Fruit fly (Drosophila melanogaster): ENCODE data around the gene Drak.
A peak's percentile ranks its signal among the peaks of the same experiment; 100 is the strongest.

Drak gene

DNA sequence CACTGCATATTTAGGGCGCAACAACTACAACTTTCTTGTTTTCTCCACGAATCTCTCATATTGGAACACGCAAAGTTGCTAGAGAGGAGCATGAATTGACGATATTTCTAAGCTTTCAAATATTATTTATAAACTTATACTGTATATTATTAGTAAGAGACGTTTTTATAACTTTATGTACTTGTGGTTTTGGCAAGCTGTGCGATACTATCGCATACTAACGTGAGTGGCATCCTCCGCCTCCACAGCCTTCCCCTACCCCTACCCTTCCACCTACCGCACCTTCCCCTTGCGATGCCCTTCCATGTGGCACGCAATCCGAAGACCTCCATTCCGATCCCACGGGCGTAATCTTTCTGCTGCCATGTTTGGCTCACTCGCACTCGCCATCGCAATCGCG is 24.6 kb upstream of the Drak start (continued):
- TF ChIP-seq CG11093 (GFP tag; IDR thresholded peaks at IDR 0.05) (no peak; the same call in 2 of the 3 replicates), oc (tag; optimal IDR thresholded peaks at IDR 0.05) (no peak), CG17568 (GFP tag; optimal IDR thresholded peaks at IDR 0.05) (no peak), slbo (GFP tag; IDR thresholded peaks at IDR 0.05) (peak; percentile 56), zfh2 (GFP tag; optimal IDR thresholded peaks at IDR 0.05) (no peak), Sry-δ (GFP tag; optimal IDR thresholded peaks at IDR 0.05) (no peak), pzg (GFP tag; optimal IDR thresholded peaks at IDR 0.05) (no peak), twi (tag; optimal IDR thresholded peaks at IDR 0.05) (no peak), slou (GFP tag; optimal IDR thresholded peaks at IDR 0.05) (no peak), CG17385 (GFP tag; optimal IDR thresholded peaks at IDR 0.05) (no peak), peb (GFP tag; IDR thresholded peaks at IDR 0.05) (no peak), CG4282 (GFP tag; optimal IDR thresholded peaks at IDR 0.05) (no peak), CG17802 (tag; optimal IDR thresholded peaks at IDR 0.05) (no peak), Mrtf (GFP tag; IDR thresholded peaks at IDR 0.05) (0 out of 3 replicates have a peak, but pooled peaks have one; percentile 16), CG17186 (GFP tag; optimal IDR thresholded peaks at IDR 0.05) (no peak), NC2α (GFP tag; optimal IDR thresholded peaks at IDR 0.05) (no peak), CG12942 (GFP tag; optimal IDR thresholded peaks at IDR 0.05) (no peak), knrl (GFP tag; IDR thresholded peaks at IDR 0.05; ENCODE audit: partially characterized antibody) (peak; percentile 40; the same call in 1 of the 3 replicates), ATbp (GFP tag; optimal IDR thresholded peaks at IDR 0.05) (no peak), CG34422 (GFP tag; IDR thresholded peaks at IDR 0.05) (peak; percentile 38; the same call in 1 of the 3 replicates), BEAF-32 (GFP tag; optimal IDR thresholded peaks at IDR 0.05) (peak; percentile 40), CG12299 (tag; optimal IDR thresholded peaks at IDR 0.05) (no peak), CG15514 (GFP tag; optimal IDR thresholded peaks at IDR 0.05) (peak; percentile 15), pb (GFP tag; optimal IDR thresholded peaks at IDR 0.05) (no peak), Awh (GFP tag; IDR thresholded peaks at IDR 0.05) (no peak), CG7963 (GFP tag; IDR thresholded peaks at IDR 0.05; ENCODE audit: partially characterized antibody) (no peak), Nf-YA (GFP tag; IDR thresholded peaks at IDR 0.05) (0 out of 2 replicates have a peak, but pooled peaks have one; percentile 24), CG4424 (GFP tag; optimal IDR thresholded peaks at IDR 0.05) (no peak), Gsc (GFP tag; IDR thresholded peaks at IDR 0.05) (no peak), hkb (optimal IDR thresholded peaks at IDR 0.05) (no peak), hkb (GFP tag; IDR thresholded peaks at IDR 0.05) (peak; percentile 47; the same call in 1 of the 2 replicates), scrt (GFP tag; optimal IDR thresholded peaks at IDR 0.05) (no peak), Bdp1 (GFP tag; optimal IDR thresholded peaks at IDR 0.05) (no peak), btn (GFP tag; optimal IDR thresholded peaks at IDR 0.05) (no peak), CG7786 (GFP tag; optimal IDR thresholded peaks at IDR 0.05) (no peak), D (optimal IDR thresholded peaks at IDR 0.05) (no peak), D (GFP tag; optimal IDR thresholded peaks at IDR 0.05) (no peak), ems (GFP tag; optimal IDR thresholded peaks at IDR 0.05) (no peak), CG2678 (tag; optimal IDR thresholded peaks at IDR 0.05) (peak; percentile 20), CG9609 (GFP tag; optimal IDR thresholded peaks at IDR 0.05) (no peak), Bteb2 (GFP tag; optimal IDR thresholded peaks at IDR 0.05) (no peak), grn (GFP tag; optimal IDR thresholded peaks at IDR 0.05) (no peak), CG10543 (GFP tag; optimal IDR thresholded peaks at IDR 0.05) (no peak), CG14014 (GFP tag; IDR thresholded peaks at IDR 0.05) (peak; percentile 48; the same call in 1 of the 2 replicates), cas (GFP tag; IDR thresholded peaks at IDR 0.05) (peak; percentile 20; the same call in 1 of the 2 replicates), exex (tag; optimal IDR thresholded peaks at IDR 0.05) (no peak), pros (GFP tag; optimal IDR thresholded peaks at IDR 0.05) (no peak), chm (GFP tag; IDR thresholded peaks at IDR 0.05) (no peak), Eip74EF (GFP tag; optimal IDR thresholded peaks at IDR 0.05) (no peak), odd (GFP tag; optimal IDR thresholded peaks at IDR 0.05) (no peak), ara (GFP tag; IDR thresholded peaks at IDR 0.05) (no peak), Mes4 (GFP tag; optimal IDR thresholded peaks at IDR 0.05) (no peak)

All from whole organism, embryonic.